Fruit fly (Drosophila melanogaster): Measurements from ENCODE around the gene PpD3.

Gene PpD3

dm6 chr3R:9701148-9701703 is 46.4 kb upstream of the PpD3 start (continued):
- no peak for TF ChIP-seq Atf-2 (GFP tag; optimal IDR thresholded peaks at IDR 0.05)
- TF ChIP-seq CG14965 (GFP tag; optimal IDR thresholded peaks at IDR 0.05; ENCODE audit: borderline replicate concordance) = no peak
- TF ChIP-seq slp2 (GFP tag; optimal IDR thresholded peaks at IDR 0.05) = no peak
- TF ChIP-seq CG34224 (GFP tag; IDR thresholded peaks at IDR 0.05; ENCODE audit: partially characterized antibody) = no peak
- TF ChIP-seq CG11504 (tag; optimal IDR thresholded peaks at IDR 0.05) = no peak
- TF ChIP-seq disco-r (GFP tag; optimal IDR thresholded peaks at IDR 0.05) = no peak
- peak; percentile 37 for TF ChIP-seq tio (GFP tag; optimal IDR thresholded peaks at IDR 0.05)
- TF ChIP-seq CG12659 (GFP tag; optimal IDR thresholded peaks at IDR 0.05) = peak; percentile 35
- no peak for TF ChIP-seq CG32767 (GFP tag; IDR thresholded peaks at IDR 0.05)
- peak; percentile 48 for TF ChIP-seq CG6765 (GFP tag; optimal IDR thresholded peaks at IDR 0.05)
- no peak for TF ChIP-seq gsb (GFP tag; IDR thresholded peaks at IDR 0.05)
- TF ChIP-seq CG1792 (GFP tag; optimal IDR thresholded peaks at IDR 0.05) = peak; percentile 27
- no peak for TF ChIP-seq Opbp (GFP tag; IDR thresholded peaks at IDR 0.05; ENCODE audit: partially characterized antibody)
- TF ChIP-seq fd64A (GFP tag; optimal IDR thresholded peaks at IDR 0.05) = no peak
- TF ChIP-seq CG7357 (GFP tag; IDR thresholded peaks at IDR 0.05) = no peak
- no peak for TF ChIP-seq Lpt (GFP tag; optimal IDR thresholded peaks at IDR 0.05)
- peak; percentile 8 to 91 for TF ChIP-seq Pdp1 (GFP tag; optimal IDR thresholded peaks at IDR 0.05)
- TF ChIP-seq CG7372 (GFP tag; IDR thresholded peaks at IDR 0.05) = no peak
- no peak for TF ChIP-seq CG7271 (tag; optimal IDR thresholded peaks at IDR 0.05)
- no peak for TF ChIP-seq HmgD (GFP tag; optimal IDR thresholded peaks at IDR 0.05)
- TF ChIP-seq D (optimal IDR thresholded peaks at IDR 0.05) = no peak
- no peak for TF ChIP-seq D (GFP tag; optimal IDR thresholded peaks at IDR 0.05)
- TF ChIP-seq CG8089 (GFP tag; optimal IDR thresholded peaks at IDR 0.05) = peak; percentile 17
- TF ChIP-seq dmrt99B (tag; optimal IDR thresholded peaks at IDR 0.05) = peak; percentile 45
- TF ChIP-seq danr (GFP tag; IDR thresholded peaks at IDR 0.05) = no peak
- TF ChIP-seq insv (GFP tag; optimal IDR thresholded peaks at IDR 0.05) = no peak
- no peak for TF ChIP-seq jigr1 (GFP tag; IDR thresholded peaks at IDR 0.05)
- TF ChIP-seq Kr (GFP tag; optimal IDR thresholded peaks at IDR 0.05) = no peak
- TF ChIP-seq CG33213 (GFP tag; optimal IDR thresholded peaks at IDR 0.05) = no peak
- TF ChIP-seq ci (GFP tag; IDR thresholded peaks at IDR 0.05) = no peak
- TF ChIP-seq Dip2 (GFP tag; IDR thresholded peaks at IDR 0.05) = no peak
- no peak for TF ChIP-seq CG9932 (GFP tag; IDR thresholded peaks at IDR 0.05)
- peak; percentile 44 for TF ChIP-seq pho (GFP tag; optimal IDR thresholded peaks at IDR 0.05)
- TF ChIP-seq sim (GFP tag; IDR thresholded peaks at IDR 0.05) = no peak
- no peak for TF ChIP-seq zen2 (GFP tag; IDR thresholded peaks at IDR 0.05; ENCODE audit: partially characterized antibody)
- no peak for TF ChIP-seq CG12299 (tag; optimal IDR thresholded peaks at IDR 0.05)
- TF ChIP-seq HLH54F (GFP tag; optimal IDR thresholded peaks at IDR 0.05) = no peak
- TF ChIP-seq Blimp-1 (GFP tag; optimal IDR thresholded peaks at IDR 0.05) = no peak
- TF ChIP-seq CG4730 (GFP tag; IDR thresholded peaks at IDR 0.05) = no peak
- TF ChIP-seq Ets65A (GFP tag) = no peak
- no peak for TF ChIP-seq prd (optimal IDR thresholded peaks at IDR 0.05)
- TF ChIP-seq prd (GFP tag; IDR thresholded peaks at IDR 0.05) = no peak
- no peak for TF ChIP-seq CG11093 (GFP tag; IDR thresholded peaks at IDR 0.05)
- TF ChIP-seq CG7839 (tag; optimal IDR thresholded peaks at IDR 0.05) = no peak
- no peak for TF ChIP-seq pum (GFP tag; optimal IDR thresholded peaks at IDR 0.05)
- TF ChIP-seq CG6813 (GFP tag; optimal IDR thresholded peaks at IDR 0.05) = peak; percentile 46
- TF ChIP-seq cg (GFP tag; optimal IDR thresholded peaks at IDR 0.05) = no peak
- TF ChIP-seq CG6272 (GFP tag; IDR thresholded peaks at IDR 0.05) = no peak
- no peak for TF ChIP-seq Hr78 (GFP tag; optimal IDR thresholded peaks at IDR 0.05)
- no peak for TF ChIP-seq eve (GFP tag; optimal IDR thresholded peaks at IDR 0.05)
- no peak for TF ChIP-seq zf30C (GFP tag; optimal IDR thresholded peaks at IDR 0.05)
- no peak for TF ChIP-seq CG8388 (GFP tag; optimal IDR thresholded peaks at IDR 0.05)

All from whole organism, embryonic.